Worm (Caenorhabditis elegans) whole organism, young adult: Measurements from ENCODE around the gene sre-19.

ENCODE experiments used
- F10E7.11 ChIP-seq: sonication (generic microtip); optimal IDR thresholded peaks from 2 replicates; lab custom pipeline; 2017; ENCODE audit warnings: mild to moderate bottlenecking, missing genetic modification characterization, moderate library complexity, missing compliant biosample characterization
- die-1 ChIP-seq: sonication (generic microtip); optimal IDR thresholded peaks from 2 replicates; lab custom pipeline; 2016; ENCODE audit warnings: missing genotype, mild to moderate bottlenecking, missing genetic modification characterization, missing compliant biosample characterization

- TF ChIP-seq F10E7.11 (tag; lab: Kevin White, UChicago), result no peak
- TF ChIP-seq die-1 (tag; lab: Kevin White, UChicago), result no peak
Observed at ce11 chrIV:12227012-12227411, 11.7 kb downstream of the sre-19 start, which contains the start of gene mlt-3.
